Worm (Caenorhabditis elegans) whole organism, young adult: ENCODE data around the gene twk-31.

Experiments
- Y53F4B.3 ChIP-seq: fragments of 200-800 bp; sonication (Bioruptor generic); IDR thresholded peaks from 2 replicates; pipeline ENCODE4 v1.3.6; 2022; ENCODE audit warnings: missing genetic modification reagents, missing genetic modification characterization, missing compliant biosample characterization
- egrh-3 ChIP-seq: fragments of 200-800 bp; sonication (Bioruptor generic); IDR thresholded peaks from 2 replicates; pipeline ENCODE4 v1.3.6; 2022; ENCODE audit warnings: missing genetic modification reagents, missing genetic modification characterization, missing compliant biosample characterization
- madf-6 ChIP-seq: fragments of 200-800 bp; sonication (Bioruptor generic); IDR thresholded peaks from 2 replicates; pipeline ENCODE4 v1.3.6; 2022; ENCODE audit warnings: missing genetic modification reagents, missing genetic modification characterization, missing compliant biosample characterization
- snpc-1.3 ChIP-seq: sonication (generic microtip); optimal IDR thresholded peaks from 2 replicates; lab custom pipeline; 2017; ENCODE audit warnings: missing genetic modification characterization, mild to moderate bottlenecking, missing compliant biosample characterization, antibody characterized with exemption, moderate library complexity, missing genotype, missing genetic modification reagents; ENCODE audit not compliant: insufficient read depth

ce11 chrIII:11402717-11403116 is 7.8 kb upstream of the twk-31 start, which contains the start of gene Y47D3B.12:
- TF ChIP-seq madf-6 (GFP tag; lab: Robert Waterston, UW): no peak
- no peak for TF ChIP-seq egrh-3 (GFP tag; lab: Robert Waterston, UW)
- TF ChIP-seq snpc-1.3 (tag; lab: Kevin White, UChicago): no peak
- TF ChIP-seq Y53F4B.3: no peak
